Worm (Caenorhabditis elegans) whole organism, L4/young adult: ENCODE measurements around the gene H11L12.1.

ENCODE experiments used
- W03F9.2 ChIP-seq: fragments of 150-350 bp; optimal IDR thresholded peaks from 2 replicates; lab custom pipeline; 2014; ENCODE audit warnings: missing biosample characterization, missing genetic modification characterization
- dao-5 ChIP-seq: sonication (generic microtip); optimal IDR thresholded peaks from 2 replicates; lab custom pipeline; 2016; ENCODE audit warnings: missing genotype, missing genetic modification characterization, moderate library complexity, missing compliant biosample characterization
- him-1 ChIP-seq: sonication (generic microtip); optimal IDR thresholded peaks from 2 replicates; lab custom pipeline; 2016; ENCODE audit warnings: missing genotype, missing genetic modification reagents, missing genetic modification characterization, missing compliant biosample characterization

Gene H11L12.1

DNA sequence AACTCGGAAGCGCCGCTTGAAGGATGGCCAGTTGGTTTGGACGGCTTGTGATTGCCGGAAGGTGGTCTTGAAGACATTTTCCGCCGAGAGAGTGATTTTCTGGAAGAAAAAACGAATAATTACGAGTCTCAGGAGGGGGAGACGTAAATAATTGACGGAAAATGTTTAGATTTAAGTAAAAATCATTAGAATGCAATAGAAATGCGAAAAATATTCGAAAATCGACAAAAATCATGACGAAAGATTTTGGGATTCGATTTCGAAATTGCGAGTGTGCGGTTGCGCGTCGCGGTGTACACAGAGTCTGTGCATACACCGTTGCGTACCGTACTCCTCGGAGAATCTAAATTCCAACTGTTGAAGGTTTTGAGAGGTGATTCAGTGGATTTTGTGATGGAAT is at the start of gene H11L12.1:
Gene H11L12.1 (minus strand): TSS at position 101 of the 400 bp plus-strand sequence.
- TF ChIP-seq W03F9.2: no peak
- no peak for TF ChIP-seq dao-5 (tag; lab: Kevin White, UChicago)
- TF ChIP-seq him-1: no peak

DNA sequence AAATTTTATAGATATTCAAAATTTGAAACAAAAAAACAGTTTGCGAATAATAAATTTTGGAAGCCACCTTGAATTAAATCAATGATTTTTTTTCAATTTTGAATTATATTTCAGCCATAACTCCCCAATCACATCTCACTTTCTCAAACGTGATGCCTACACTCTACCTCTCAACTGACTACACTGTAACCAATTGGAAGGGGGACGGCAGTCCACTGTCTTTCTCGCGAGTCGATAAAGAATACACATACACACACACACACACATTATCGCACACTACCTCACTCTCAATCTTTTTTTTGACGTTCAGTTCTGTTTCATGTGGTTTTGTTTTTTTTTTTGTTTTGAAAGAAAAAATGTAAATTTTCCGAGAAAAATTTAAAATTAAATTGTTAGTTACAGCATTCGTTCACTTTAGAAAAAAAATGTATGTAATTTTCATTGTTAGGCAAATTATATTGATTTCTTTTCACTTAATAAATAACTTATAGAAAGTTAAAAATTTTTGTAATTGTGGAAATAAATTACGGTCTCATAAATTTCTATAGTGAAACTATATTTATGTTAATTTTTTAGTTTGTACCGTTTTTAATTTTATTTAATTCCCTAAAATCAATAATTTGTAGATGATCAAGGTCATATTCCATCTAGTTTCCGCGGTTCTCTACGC is 3.0 kb upstream of the H11L12.1 start, which contains the start of gene cTel55X.1:
Gene cTel55X.1 (plus strand): TSS at position 620 of the 670 bp plus-strand sequence.
- no peak for TF ChIP-seq W03F9.2
- TF ChIP-seq him-1: no peak
- no peak for TF ChIP-seq dao-5 (tag; lab: Kevin White, UChicago)

DNA sequence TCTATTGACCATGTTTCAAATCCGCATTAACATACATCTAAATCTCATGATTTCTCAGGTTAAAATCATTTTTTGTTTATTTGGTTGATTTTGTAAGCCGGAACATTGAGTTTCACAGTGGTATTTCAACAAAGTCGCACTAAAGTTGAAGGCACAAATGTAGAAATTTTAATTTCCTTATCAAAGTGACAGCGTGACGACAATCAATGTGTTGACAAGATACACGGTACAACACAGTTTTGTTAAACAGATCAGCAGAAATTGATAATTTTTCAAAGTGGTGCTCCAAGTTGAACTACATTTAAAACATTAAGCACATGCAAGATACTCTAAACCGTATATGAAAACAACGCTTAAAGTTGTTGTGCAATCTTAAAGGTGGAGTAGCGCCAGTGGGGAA is 8.9 kb downstream of the H11L12.1 start:
- TF ChIP-seq him-1: no peak
- no peak for TF ChIP-seq W03F9.2
- TF ChIP-seq dao-5 (tag; lab: Kevin White, UChicago): no peak

DNA sequence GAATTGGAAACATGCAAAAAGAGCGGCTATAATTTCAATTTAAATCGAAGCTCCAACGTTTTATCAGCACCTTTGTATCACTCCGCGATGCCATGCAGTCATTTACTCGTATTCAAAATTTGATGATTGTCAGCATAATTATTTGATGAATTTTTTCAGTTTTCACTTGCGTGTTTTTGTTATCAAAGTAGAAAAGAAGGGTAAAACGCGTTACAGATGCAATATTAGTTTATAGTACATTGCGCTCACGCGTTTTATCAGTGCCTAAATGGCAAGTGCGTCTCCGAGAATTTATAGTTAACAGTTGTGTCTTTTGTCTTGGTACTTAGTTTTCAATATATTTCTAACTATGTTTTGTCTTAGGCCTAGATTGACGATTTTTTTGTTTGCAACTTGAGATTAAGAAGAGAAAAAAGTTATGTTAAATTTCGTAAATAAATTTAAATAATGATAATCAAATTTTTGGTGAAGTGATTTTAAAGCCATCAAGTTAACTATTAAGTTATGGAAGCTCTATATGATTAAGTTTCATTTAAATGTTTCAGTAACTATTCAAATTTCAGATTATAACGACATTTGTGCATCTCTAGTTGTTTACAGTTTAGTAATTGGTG is 16.7 kb downstream of the H11L12.1 start, which contains the start of gene cgt-2:
Gene cgt-2 (plus strand): TSS at position 564 of the 614 bp plus-strand sequence.
- no peak for TF ChIP-seq him-1
- TF ChIP-seq W03F9.2: no peak
- TF ChIP-seq dao-5 (tag; lab: Kevin White, UChicago): no peak

DNA sequence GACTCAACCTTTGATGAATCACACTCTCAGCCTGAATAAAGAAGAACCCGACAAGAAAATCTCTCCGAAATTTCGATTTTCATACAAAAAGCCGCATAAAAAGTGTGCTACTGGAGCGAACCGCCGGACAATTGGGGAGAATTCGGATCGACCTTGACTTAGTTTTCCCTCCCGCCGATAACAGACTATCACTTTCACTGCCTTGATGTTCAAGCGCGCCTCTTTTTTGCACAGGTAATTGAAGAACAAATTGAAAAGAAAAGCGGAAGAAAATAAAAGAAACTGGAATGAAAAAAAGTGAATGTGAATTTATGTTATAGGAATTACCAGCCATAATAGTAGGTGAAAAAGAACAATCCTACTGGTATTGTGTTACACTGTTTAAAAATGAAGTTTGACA is 25.5 kb downstream of the H11L12.1 start:
- TF ChIP-seq him-1 (no peak), W03F9.2 (no peak), dao-5 (tag; lab: Kevin White, UChicago) (no peak)

DNA sequence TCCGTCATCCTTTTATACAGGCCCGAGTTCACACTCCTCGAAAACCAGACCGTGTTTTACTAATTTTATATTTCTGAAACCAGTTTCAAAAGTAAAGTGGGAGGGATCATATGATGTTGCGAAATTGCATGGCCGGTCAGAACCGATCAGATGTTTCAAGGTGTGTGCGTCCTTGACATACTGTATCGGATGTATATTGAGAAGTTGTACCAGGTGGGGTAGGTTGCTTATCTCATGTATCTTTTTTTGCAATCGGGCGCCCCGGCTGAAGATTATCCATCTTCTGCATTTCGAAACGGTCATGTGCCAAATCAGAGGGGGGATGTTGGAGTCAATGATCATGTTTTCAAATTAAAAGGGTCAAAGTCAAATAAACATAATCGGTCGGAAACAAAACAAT is 26.7 kb downstream of the H11L12.1 start, which contains the start of gene T23E7.6:
Gene T23E7.6 (minus strand): TSS at position 45 of the 400 bp plus-strand sequence.
- TF ChIP-seq him-1: no peak
- TF ChIP-seq W03F9.2: no peak
- no peak for TF ChIP-seq dao-5 (tag; lab: Kevin White, UChicago)

DNA sequence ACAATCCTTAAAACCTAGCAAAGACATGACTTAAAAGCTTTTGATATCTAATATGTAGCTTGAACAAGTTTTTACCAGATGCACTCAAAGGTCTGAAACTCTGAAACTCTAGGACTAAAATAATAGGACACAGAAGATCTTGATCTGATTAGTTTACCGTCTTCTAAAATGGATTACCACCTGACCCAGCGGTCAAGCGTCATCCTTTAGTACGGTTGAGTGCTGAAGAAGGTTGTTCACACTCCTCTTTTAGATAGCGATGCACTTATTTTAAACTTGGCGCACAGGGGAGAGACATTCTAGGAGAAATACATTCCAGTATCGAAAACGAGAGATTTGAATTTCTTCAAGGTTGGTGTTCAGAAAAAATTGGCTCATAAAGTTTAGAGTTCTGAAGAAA is 27.8 kb downstream of the H11L12.1 start:
- no peak for TF ChIP-seq him-1

DNA sequence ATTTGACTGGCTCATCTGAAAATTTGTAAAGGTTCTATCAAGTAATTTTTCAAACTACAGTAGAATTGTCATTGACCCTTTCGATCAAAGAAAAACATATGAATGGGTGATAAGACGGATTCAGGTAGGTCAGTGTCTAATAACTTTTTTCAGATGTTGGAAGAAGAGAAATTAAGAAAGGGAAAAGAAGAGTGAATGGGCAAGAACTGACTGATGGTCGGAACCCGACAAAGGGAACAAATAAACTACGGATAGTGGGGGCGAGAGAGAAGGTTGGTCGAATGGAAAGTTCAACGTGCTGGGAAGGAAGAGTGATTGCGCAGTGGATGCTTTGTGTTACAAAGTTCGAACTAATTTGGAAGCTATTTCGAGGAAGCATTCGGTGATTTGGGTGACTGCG is 29.2 kb downstream of the H11L12.1 start:
- TF ChIP-seq him-1 (no peak), dao-5 (tag; lab: Kevin White, UChicago) (no peak), W03F9.2 (no peak)

DNA sequence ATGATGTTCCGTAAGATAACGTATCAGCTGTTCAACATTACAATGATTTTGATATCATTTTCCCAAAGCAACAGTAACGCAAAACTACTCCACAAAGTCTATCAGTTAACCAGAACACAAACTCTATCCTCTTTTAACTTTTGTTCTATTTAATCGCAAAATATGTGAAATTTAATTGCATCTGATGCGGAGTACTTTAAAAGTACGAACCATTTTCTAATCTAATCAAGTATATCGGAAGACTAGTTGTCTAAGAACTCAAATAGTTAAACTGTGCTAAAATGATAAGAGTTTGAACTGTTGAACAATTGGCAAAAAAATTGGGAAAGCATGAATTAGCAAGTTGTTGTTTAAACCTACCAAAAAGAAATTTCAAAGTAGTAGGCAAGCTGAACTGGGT is 30.0 kb downstream of the H11L12.1 start:
- TF ChIP-seq him-1 (no peak), W03F9.2 (no peak), dao-5 (tag; lab: Kevin White, UChicago) (no peak)

DNA sequence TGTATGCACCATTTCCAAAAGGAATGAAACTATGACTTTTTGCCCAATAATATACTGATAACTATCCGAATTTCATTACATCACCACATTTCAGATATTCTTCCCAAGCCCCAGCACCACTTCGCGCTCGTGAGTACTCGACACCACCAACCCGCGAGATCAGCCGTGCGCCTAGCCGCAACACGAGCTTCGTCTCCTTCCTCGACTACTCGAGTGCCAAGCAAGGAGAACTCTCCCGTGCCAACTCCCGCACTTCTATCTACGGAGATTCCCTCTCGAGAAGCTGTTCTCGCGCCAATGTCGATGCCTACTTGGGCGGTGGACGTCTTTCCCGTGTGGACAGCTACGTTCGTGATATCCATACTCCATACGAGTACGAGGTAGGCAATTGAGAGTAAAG is 34.8 kb downstream of the H11L12.1 start:
- no peak for TF ChIP-seq him-1
- TF ChIP-seq W03F9.2: no peak
- no peak for TF ChIP-seq dao-5 (tag; lab: Kevin White, UChicago)

DNA sequence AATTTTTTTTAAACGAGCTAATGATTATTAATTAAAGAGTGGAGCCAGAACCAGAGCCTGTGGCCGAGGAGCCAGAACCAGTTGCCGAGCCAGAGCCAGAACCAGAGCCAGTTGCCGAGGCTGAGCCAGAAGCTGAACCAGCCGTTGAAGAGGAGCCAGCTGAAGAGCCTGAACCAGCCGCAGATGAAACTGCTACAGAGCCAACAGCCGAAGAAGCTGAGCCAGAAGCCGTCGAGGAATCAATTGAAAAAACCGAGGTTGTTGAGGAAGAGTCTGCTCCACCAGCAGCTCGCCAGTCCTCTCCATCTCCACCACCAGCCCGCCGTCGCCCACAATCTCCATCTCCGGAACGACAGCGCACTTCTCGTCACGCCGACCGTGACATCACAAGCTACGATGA is 35.8 kb downstream of the H11L12.1 start:
- no peak for TF ChIP-seq dao-5 (tag; lab: Kevin White, UChicago)
- TF ChIP-seq W03F9.2: no peak

DNA sequence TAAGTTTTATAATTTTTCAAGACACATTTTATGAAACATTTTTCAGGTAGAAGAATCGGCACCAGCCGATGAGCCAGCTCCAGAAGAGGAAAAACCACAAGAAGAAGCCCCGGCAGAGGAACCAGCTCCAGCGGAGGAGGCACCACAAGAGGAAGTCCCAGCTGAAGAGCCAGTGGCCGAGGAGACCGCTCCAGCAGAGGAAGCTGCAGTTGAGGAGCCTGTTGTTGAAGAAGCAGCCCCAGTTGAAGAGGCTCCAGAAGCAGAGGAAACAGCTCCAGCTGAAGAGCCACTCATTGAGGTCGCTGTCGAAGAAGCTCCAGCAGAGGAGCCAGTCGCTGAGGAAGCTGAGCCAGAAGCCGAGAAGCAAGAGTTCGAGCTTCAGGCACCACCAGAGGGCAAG is 37.2 kb downstream of the H11L12.1 start:
- TF ChIP-seq W03F9.2 (no peak), dao-5 (tag; lab: Kevin White, UChicago) (no peak), him-1 (no peak)

DNA sequence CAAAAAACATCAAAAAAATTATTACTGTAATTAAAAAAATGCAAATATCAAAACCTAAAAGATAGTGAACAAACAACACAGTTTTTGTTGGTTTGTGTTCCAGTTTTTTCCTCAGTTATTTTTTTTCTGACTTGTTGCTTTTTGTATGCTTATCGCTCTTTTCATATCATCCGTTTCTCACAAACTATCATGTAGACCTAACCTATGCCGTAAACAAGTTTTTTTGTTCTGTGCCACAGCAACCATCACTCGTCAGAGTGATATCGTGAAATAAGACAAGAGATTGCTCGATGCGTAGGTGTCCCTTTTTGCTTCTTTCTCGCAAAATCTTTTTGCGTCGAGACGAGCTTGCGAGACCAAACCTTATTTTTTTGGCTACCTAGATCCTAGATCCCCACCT is 39.2 kb downstream of the H11L12.1 start:
- TF ChIP-seq W03F9.2 (no peak), him-1 (no peak), dao-5 (tag; lab: Kevin White, UChicago) (no peak)

DNA sequence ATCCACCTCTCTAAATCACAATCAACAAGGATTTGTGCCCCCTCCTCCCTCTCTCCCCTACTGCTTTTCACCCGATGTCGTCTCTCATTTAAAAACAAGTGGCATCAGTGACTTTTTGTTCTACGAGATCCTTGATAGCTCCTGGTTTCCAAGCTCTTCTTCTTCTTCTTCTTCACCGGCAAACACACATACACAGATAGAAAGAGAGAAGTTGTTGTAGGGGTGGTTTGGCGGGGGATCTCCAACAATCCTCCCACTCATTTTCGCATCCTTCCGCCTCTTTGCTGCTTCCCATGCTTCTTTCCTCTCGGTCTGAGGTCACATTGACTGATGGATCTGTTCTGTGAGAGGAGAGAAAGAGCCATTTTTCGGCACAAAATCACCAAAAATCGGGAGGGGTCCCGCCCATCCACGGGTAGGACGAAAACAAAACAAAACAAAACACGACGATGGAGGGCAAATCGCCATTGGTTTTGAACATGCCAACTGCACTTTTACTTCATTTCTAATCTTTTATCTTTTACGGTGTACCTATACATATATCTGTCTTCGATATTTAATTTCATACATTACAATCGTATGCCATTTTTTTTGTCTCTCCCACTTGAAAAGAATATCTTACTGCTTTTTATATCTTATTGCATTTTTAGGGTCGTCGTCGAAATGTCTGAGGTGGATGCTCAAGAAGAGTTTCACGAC is 41.0 kb downstream of the H11L12.1 start, which contains the start of gene T23E7.2:
Gene T23E7.2 (plus strand): TSS at position 649 of the 699 bp plus-strand sequence.
- TF ChIP-seq dao-5 (tag; lab: Kevin White, UChicago): no peak
- no peak for TF ChIP-seq W03F9.2
- TF ChIP-seq him-1: no peak

DNA sequence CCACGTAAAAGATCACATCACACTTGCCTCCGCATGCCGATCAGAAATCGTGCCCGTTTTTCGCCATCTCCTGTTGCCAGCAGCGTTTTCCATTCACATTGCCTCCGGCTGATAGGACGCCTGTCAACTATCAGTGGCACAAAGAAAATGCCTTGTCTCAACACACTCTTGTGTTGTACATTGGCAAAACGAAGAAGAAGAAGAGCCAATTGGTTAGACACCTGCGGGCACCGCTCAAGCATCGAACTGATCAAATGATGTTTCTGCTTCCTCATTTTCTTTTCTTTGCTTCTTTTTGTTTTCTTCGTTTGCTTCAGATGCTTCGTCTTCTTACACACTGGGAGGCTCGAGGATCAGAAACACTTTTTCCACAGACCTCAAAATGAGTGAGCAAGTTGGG is 44.2 kb downstream of the H11L12.1 start:
- TF ChIP-seq him-1: no peak
- no peak for TF ChIP-seq W03F9.2
- no peak for TF ChIP-seq dao-5 (tag; lab: Kevin White, UChicago)
